Worm (Caenorhabditis elegans) whole organism, late embryonic: Measurements from ENCODE around the gene sra-37.

Source experiments
- C08G9.2 ChIP-seq: sonication (generic microtip); optimal IDR thresholded peaks from 2 replicates; lab custom pipeline; 2016; ENCODE audit warnings: mild to moderate bottlenecking, missing genetic modification characterization, moderate library complexity, missing compliant biosample characterization
- K09A11.1 ChIP-seq: sonication (generic microtip); optimal IDR thresholded peaks from 2 replicates; lab custom pipeline; 2017; ENCODE audit warnings: antibody characterized with exemption, mild to moderate bottlenecking, missing genetic modification characterization, missing compliant biosample characterization; ENCODE audit not compliant: insufficient read depth
- T23F11.4 ChIP-seq: fragments of 200-800 bp; sonication (Bioruptor generic); optimal IDR thresholded peaks from 2 replicates; lab custom pipeline; 2018; ENCODE audit warnings: mild to moderate bottlenecking, missing genetic modification characterization, missing compliant biosample characterization
- ahr-1 ChIP-seq: sonication (generic microtip); optimal IDR thresholded peaks from 2 replicates; lab custom pipeline; 2016; ENCODE audit warnings: missing genetic modification characterization, missing compliant biosample characterization
- ama-1 ChIP-seq: fragments of 150-350 bp; optimal IDR thresholded peaks from 2 replicates; lab custom pipeline; 2014
- ceh-14 ChIP-seq: sonication (generic microtip); optimal IDR thresholded peaks from 2 replicates; lab custom pipeline; 2016; ENCODE audit warnings: missing genotype, missing genetic modification characterization, missing compliant biosample characterization
- ceh-19 ChIP-seq: fragments of 200-800 bp; sonication (Bioruptor generic); optimal IDR thresholded peaks from 2 replicates; lab custom pipeline; 2018; ENCODE audit warnings: mild to moderate bottlenecking, missing genetic modification characterization, missing compliant biosample characterization
- ceh-2 ChIP-seq: sonication (generic microtip); optimal IDR thresholded peaks from 2 replicates; lab custom pipeline; 2016; ENCODE audit warnings: missing genotype, missing genetic modification characterization, missing compliant biosample characterization
- ceh-9 ChIP-seq: sonication (generic microtip); optimal IDR thresholded peaks from 2 replicates; lab custom pipeline; 2016; ENCODE audit warnings: mild to moderate bottlenecking, missing genetic modification characterization, inconsistent platforms, missing compliant biosample characterization
- che-1 ChIP-seq: sonication (generic microtip); optimal IDR thresholded peaks from 2 replicates; lab custom pipeline; 2016; ENCODE audit warnings: mild to moderate bottlenecking, missing genetic modification characterization, missing compliant biosample characterization
- dmd-4 ChIP-seq: sonication (generic microtip); optimal IDR thresholded peaks from 2 replicates; lab custom pipeline; 2016; ENCODE audit warnings: borderline replicate concordance, missing genetic modification characterization, missing compliant biosample characterization
- dve-1 ChIP-seq: sonication (generic microtip); optimal IDR thresholded peaks from 2 replicates; lab custom pipeline; 2017; ENCODE audit warnings: antibody characterized with exemption, mild to moderate bottlenecking, missing genetic modification characterization, missing compliant biosample characterization
- elt-4 ChIP-seq: sonication (generic microtip); optimal IDR thresholded peaks from 2 replicates; lab custom pipeline; 2016; ENCODE audit warnings: missing genetic modification characterization, missing compliant biosample characterization
- fax-1 ChIP-seq: sonication (generic microtip); optimal IDR thresholded peaks from 2 replicates; lab custom pipeline; 2016; ENCODE audit warnings: missing genotype, missing genetic modification characterization, missing compliant biosample characterization
- hlh-13 ChIP-seq: fragments of 200-800 bp; sonication (Bioruptor generic); optimal IDR thresholded peaks from 2 replicates; lab custom pipeline; 2018; ENCODE audit warnings: mild to moderate bottlenecking, missing genetic modification characterization, missing compliant biosample characterization
- hlh-15 ChIP-seq: sonication (generic microtip); optimal IDR thresholded peaks from 2 replicates; lab custom pipeline; 2016; ENCODE audit warnings: missing genetic modification characterization, missing compliant biosample characterization
- hlh-6 ChIP-seq: sonication (generic microtip); optimal IDR thresholded peaks from 2 replicates; lab custom pipeline; 2016; ENCODE audit warnings: missing genotype, missing genetic modification characterization, missing compliant biosample characterization
- lim-6 ChIP-seq: sonication (generic microtip); optimal IDR thresholded peaks from 2 replicates; lab custom pipeline; 2016; ENCODE audit warnings: missing genetic modification characterization, missing compliant biosample characterization
- nhr-11 ChIP-seq: fragments of 150-350 bp; optimal IDR thresholded peaks from 2 replicates; lab custom pipeline; 2014; ENCODE audit warnings: missing biosample characterization, missing genetic modification characterization
- pax-1 ChIP-seq: fragments of 150-350 bp; optimal IDR thresholded peaks from 2 replicates; lab custom pipeline; 2014; ENCODE audit warnings: missing biosample characterization, missing genetic modification characterization
- pha-4 ChIP-seq: fragments of 150-350 bp; optimal IDR thresholded peaks from 2 replicates; lab custom pipeline; 2018; ENCODE audit warnings: missing biosample characterization, missing genetic modification reagents, missing genetic modification characterization
- pqm-1 ChIP-seq: sonication (generic microtip); optimal IDR thresholded peaks from 2 replicates; lab custom pipeline; 2016; ENCODE audit warnings: missing genetic modification characterization, missing compliant biosample characterization
- ref-2 ChIP-seq: sonication (generic microtip); optimal IDR thresholded peaks from 2 replicates; lab custom pipeline; 2016; ENCODE audit warnings: missing genetic modification characterization, missing compliant biosample characterization
- rnt-1 ChIP-seq: sonication (generic microtip); optimal IDR thresholded peaks from 2 replicates; lab custom pipeline; 2016; ENCODE audit warnings: missing genetic modification characterization, missing compliant biosample characterization
- sox-4 ChIP-seq: sonication (generic microtip); optimal IDR thresholded peaks from 2 replicates; lab custom pipeline; 2017; ENCODE audit warnings: mild to moderate bottlenecking, missing genetic modification characterization, inconsistent platforms, missing compliant biosample characterization
- syd-9 ChIP-seq: sonication (generic microtip); optimal IDR thresholded peaks from 2 replicates; lab custom pipeline; 2016; ENCODE audit warnings: mild to moderate bottlenecking, missing genetic modification characterization, moderate library complexity, missing compliant biosample characterization
- tbx-7 ChIP-seq: sonication (generic microtip); optimal IDR thresholded peaks from 2 replicates; lab custom pipeline; 2016; ENCODE audit warnings: missing genotype, missing genetic modification characterization, missing compliant biosample characterization
- ttx-3 ChIP-seq: sonication (generic microtip); optimal IDR thresholded peaks from 2 replicates; lab custom pipeline; 2016; ENCODE audit warnings: missing genetic modification reagents, missing genetic modification characterization, missing compliant biosample characterization
- unc-55 ChIP-seq: sonication (generic microtip); optimal IDR thresholded peaks from 2 replicates; lab custom pipeline; 2017; ENCODE audit warnings: missing biosample characterization, missing genetic modification reagents, missing genetic modification characterization
- zip-5 ChIP-seq: sonication (generic microtip); optimal IDR thresholded peaks from 2 replicates; lab custom pipeline; 2016; ENCODE audit warnings: missing genetic modification characterization, missing compliant biosample characterization
- ztf-16 ChIP-seq: sonication (generic microtip); optimal IDR thresholded peaks from 2 replicates; lab custom pipeline; 2017; ENCODE audit warnings: missing genetic modification characterization, missing compliant biosample characterization

sra-37 gene

ce11 chrX:13846024-13846423 lies 47.1 kb downstream of the sra-37 start:
- no peak for TF ChIP-seq ceh-19 (GFP tag; lab: Kevin White, UChicago)
- no peak for TF ChIP-seq lim-6 (tag; lab: Kevin White, UChicago)
- no peak for TF ChIP-seq hlh-15 (tag; lab: Kevin White, UChicago)
- no peak for TF ChIP-seq ztf-16 (tag; lab: Kevin White, UChicago)

- TF ChIP-seq fax-1 (tag; lab: Kevin White, UChicago) (no peak), syd-9 (tag; lab: Kevin White, UChicago) (no peak), dve-1 (tag; lab: Kevin White, UChicago) (no peak), dmd-4 (tag; lab: Kevin White, UChicago) (no peak), C08G9.2 (tag; lab: Kevin White, UChicago) (no peak), ceh-9 (tag; lab: Kevin White, UChicago) (no peak), ahr-1 (tag; lab: Kevin White, UChicago) (no peak), ceh-2 (no peak), ceh-14 (tag; lab: Kevin White, UChicago) (no peak), elt-4 (tag; lab: Kevin White, UChicago) (no peak), hlh-13 (GFP tag; lab: Kevin White, UChicago) (no peak), tbx-7 (tag; lab: Kevin White, UChicago) (no peak), zip-5 (tag; lab: Kevin White, UChicago) (no peak), pha-4 (no peak), nhr-11 (tag; lab: Kevin White, UChicago) (no peak), unc-55 (GFP tag; lab: Kevin White, UChicago) (no peak), sox-4 (tag; lab: Kevin White, UChicago) (no peak), pax-1 (tag; lab: Kevin White, UChicago) (no peak), rnt-1 (tag; lab: Kevin White, UChicago) (no peak), pqm-1 (tag; lab: Kevin White, UChicago) (no peak)
- TF ChIP-seq, all 69 proteins: peak for 0
Measured at ce11 chrX:13843676-13844075, 49.5 kb downstream of the sra-37 start, which contains the start of gene M03B6.5. TSS of gene M03B6.5 (plus strand) at chrX:13843976.

ce11 chrX:13841277-13841676 lies 51.9 kb downstream of the sra-37 start, which contains the start of gene M03B6.1:
TSS of gene M03B6.1 (plus strand) at chrX:13841610.
- no peak for TF ChIP-seq hlh-6 (tag; lab: Kevin White, UChicago)
- TF ChIP-seq ama-1 (lab: Kevin White, UChicago) = no peak
- no peak for TF ChIP-seq hlh-15 (tag; lab: Kevin White, UChicago)
- no peak for TF ChIP-seq ref-2
- TF ChIP-seq che-1 (tag; lab: Kevin White, UChicago) = no peak
- TF ChIP-seq K09A11.1 = no peak
- no peak for TF ChIP-seq unc-55 (GFP tag; lab: Kevin White, UChicago)
- no peak for TF ChIP-seq ceh-2
- no peak for TF ChIP-seq T23F11.4 (GFP tag; lab: Kevin White, UChicago)
- TF ChIP-seq C08G9.2 (tag; lab: Kevin White, UChicago) = no peak
- no peak for TF ChIP-seq sox-4 (tag; lab: Kevin White, UChicago)
- no peak for TF ChIP-seq ttx-3 (tag; lab: Kevin White, UChicago)
- no peak for TF ChIP-seq ceh-14 (tag; lab: Kevin White, UChicago)
